Worm (Caenorhabditis elegans) whole organism, late embryonic: ENCODE results near the gene T04F8.3.

ENCODE experiments used
- C08G9.2 ChIP-seq: sonication (generic microtip); optimal IDR thresholded peaks from 2 replicates; lab custom pipeline; 2016; ENCODE audit warnings: mild to moderate bottlenecking, missing genetic modification characterization, moderate library complexity, missing compliant biosample characterization
- T23F11.4 ChIP-seq: fragments of 200-800 bp; sonication (Bioruptor generic); optimal IDR thresholded peaks from 2 replicates; lab custom pipeline; 2018; ENCODE audit warnings: mild to moderate bottlenecking, missing genetic modification characterization, missing compliant biosample characterization
- ahr-1 ChIP-seq: sonication (generic microtip); optimal IDR thresholded peaks from 2 replicates; lab custom pipeline; 2016; ENCODE audit warnings: missing genetic modification characterization, missing compliant biosample characterization
- ama-1 ChIP-seq: fragments of 150-350 bp; optimal IDR thresholded peaks from 2 replicates; lab custom pipeline; 2014
- ceh-18 ChIP-seq: sonication (generic microtip); optimal IDR thresholded peaks from 2 replicates; lab custom pipeline; 2016; ENCODE audit warnings: missing genetic modification characterization, missing compliant biosample characterization
- ceh-19 ChIP-seq: fragments of 200-800 bp; sonication (Bioruptor generic); optimal IDR thresholded peaks from 2 replicates; lab custom pipeline; 2018; ENCODE audit warnings: mild to moderate bottlenecking, missing genetic modification characterization, missing compliant biosample characterization
- ceh-2 ChIP-seq: sonication (generic microtip); optimal IDR thresholded peaks from 2 replicates; lab custom pipeline; 2016; ENCODE audit warnings: missing genotype, missing genetic modification characterization, missing compliant biosample characterization
- ceh-24 ChIP-seq: sonication (generic microtip); optimal IDR thresholded peaks from 2 replicates; lab custom pipeline; 2016; ENCODE audit warnings: mild to moderate bottlenecking, missing genetic modification characterization, missing compliant biosample characterization
- ceh-34 ChIP-seq: sonication (generic microtip); optimal IDR thresholded peaks from 2 replicates; lab custom pipeline; 2016; ENCODE audit warnings: mild to moderate bottlenecking, missing genetic modification characterization, missing compliant biosample characterization
- ceh-48 ChIP-seq: sonication (generic microtip); optimal IDR thresholded peaks from 2 replicates; lab custom pipeline; 2016; ENCODE audit warnings: missing genetic modification characterization, inconsistent platforms, missing compliant biosample characterization
- ceh-6 ChIP-seq: fragments of 200-800 bp; sonication (Bioruptor generic); optimal IDR thresholded peaks from 2 replicates; lab custom pipeline; 2018; ENCODE audit warnings: mild to moderate bottlenecking, missing genetic modification characterization, missing compliant biosample characterization
- dmd-4 ChIP-seq: sonication (generic microtip); optimal IDR thresholded peaks from 2 replicates; lab custom pipeline; 2016; ENCODE audit warnings: borderline replicate concordance, missing genetic modification characterization, missing compliant biosample characterization
- elt-2 ChIP-seq: sonication (generic microtip); optimal IDR thresholded peaks from 2 replicates; lab custom pipeline; 2016; ENCODE audit warnings: missing genetic modification reagents, missing genetic modification characterization, missing compliant biosample characterization
- eyg-1 ChIP-seq: sonication (generic microtip); optimal IDR thresholded peaks from 2 replicates; lab custom pipeline; 2016; ENCODE audit warnings: missing genotype, missing genetic modification characterization, missing compliant biosample characterization
- fax-1 ChIP-seq: sonication (generic microtip); optimal IDR thresholded peaks from 2 replicates; lab custom pipeline; 2016; ENCODE audit warnings: missing genotype, missing genetic modification characterization, missing compliant biosample characterization
- fkh-10 ChIP-seq: fragments of 150-350 bp; optimal IDR thresholded peaks from 2 replicates; lab custom pipeline; 2014; ENCODE audit warnings: missing biosample characterization, missing genetic modification reagents, missing genetic modification characterization
- gmeb-2 ChIP-seq: sonication (generic microtip); optimal IDR thresholded peaks from 2 replicates; lab custom pipeline; 2016; ENCODE audit warnings: missing genetic modification characterization, inconsistent platforms, missing compliant biosample characterization
- hlh-15 ChIP-seq: sonication (generic microtip); optimal IDR thresholded peaks from 2 replicates; lab custom pipeline; 2016; ENCODE audit warnings: missing genetic modification characterization, missing compliant biosample characterization
- hlh-30 ChIP-seq: sonication (generic microtip); optimal IDR thresholded peaks from 2 replicates; lab custom pipeline; 2017; ENCODE audit warnings: antibody characterized with exemption, missing genetic modification characterization, missing compliant biosample characterization; ENCODE audit not compliant: insufficient read depth
- hlh-6 ChIP-seq: sonication (generic microtip); optimal IDR thresholded peaks from 2 replicates; lab custom pipeline; 2016; ENCODE audit warnings: missing genotype, missing genetic modification characterization, missing compliant biosample characterization
- hlh-8 ChIP-seq: sonication (generic microtip); optimal IDR thresholded peaks from 2 replicates; lab custom pipeline; 2016; ENCODE audit warnings: missing genotype, missing genetic modification characterization, missing compliant biosample characterization
- madf-2 ChIP-seq: sonication (generic microtip); optimal IDR thresholded peaks from 2 replicates; lab custom pipeline; 2017; ENCODE audit warnings: missing genetic modification characterization, missing compliant biosample characterization
- nfya-1 ChIP-seq: sonication (generic microtip); optimal IDR thresholded peaks from 2 replicates; lab custom pipeline; 2017; ENCODE audit warnings: missing genetic modification characterization, mild to moderate bottlenecking, missing compliant biosample characterization, antibody characterized with exemption, moderate library complexity
- nhr-11 ChIP-seq: fragments of 150-350 bp; optimal IDR thresholded peaks from 2 replicates; lab custom pipeline; 2014; ENCODE audit warnings: missing biosample characterization, missing genetic modification characterization
- pat-9 ChIP-seq: fragments of 200-800 bp; sonication (Bioruptor generic); optimal IDR thresholded peaks from 2 replicates; lab custom pipeline; 2018; ENCODE audit warnings: mild to moderate bottlenecking, missing genetic modification characterization, moderate library complexity, missing compliant biosample characterization
- pax-1 ChIP-seq: fragments of 150-350 bp; optimal IDR thresholded peaks from 2 replicates; lab custom pipeline; 2014; ENCODE audit warnings: missing biosample characterization, missing genetic modification characterization
- pros-1 ChIP-seq: fragments of 150-350 bp; optimal IDR thresholded peaks from 2 replicates; lab custom pipeline; 2014; ENCODE audit warnings: missing biosample characterization, missing genetic modification reagents, missing genetic modification characterization
- ref-2 ChIP-seq: sonication (generic microtip); optimal IDR thresholded peaks from 2 replicates; lab custom pipeline; 2016; ENCODE audit warnings: missing genetic modification characterization, missing compliant biosample characterization
- sox-2 ChIP-seq: fragments of 200-800 bp; sonication (Bioruptor generic); IDR thresholded peaks from 2 replicates; pipeline ENCODE4 v1.3.6; 2022; ENCODE audit warnings: missing genetic modification reagents, missing genetic modification characterization, missing compliant biosample characterization
- sox-4 ChIP-seq: sonication (generic microtip); optimal IDR thresholded peaks from 2 replicates; lab custom pipeline; 2017; ENCODE audit warnings: mild to moderate bottlenecking, missing genetic modification characterization, inconsistent platforms, missing compliant biosample characterization
- tbx-2 ChIP-seq: sonication (generic microtip); optimal IDR thresholded peaks from 2 replicates; lab custom pipeline; 2016; ENCODE audit warnings: missing genetic modification characterization, missing compliant biosample characterization
- unc-3 ChIP-seq, 2 experiments: fragments of 200-800 bp in 1 of 2; sonication (Bioruptor generic) in 1 of 2; sonication (generic microtip) in 1 of 2; conservative IDR thresholded peaks in 1 of 2; optimal IDR thresholded peaks in 1 of 2; 2 replicates each; pipeline versions ENCODE4 v1.3.6 to Lab custom; 2016 to 2022; ENCODE audit warnings: missing compliant biosample characterization in 2 of 2, missing genetic modification characterization in 2 of 2, missing genetic modification reagents in 1 of 2
- unc-42 ChIP-seq: sonication (generic microtip); optimal IDR thresholded peaks from 2 replicates; lab custom pipeline; 2016; ENCODE audit warnings: missing genotype, missing genetic modification characterization, missing compliant biosample characterization
- ztf-16 ChIP-seq: sonication (generic microtip); optimal IDR thresholded peaks from 2 replicates; lab custom pipeline; 2017; ENCODE audit warnings: missing genetic modification characterization, missing compliant biosample characterization

The T04F8.3 gene

DNA sequence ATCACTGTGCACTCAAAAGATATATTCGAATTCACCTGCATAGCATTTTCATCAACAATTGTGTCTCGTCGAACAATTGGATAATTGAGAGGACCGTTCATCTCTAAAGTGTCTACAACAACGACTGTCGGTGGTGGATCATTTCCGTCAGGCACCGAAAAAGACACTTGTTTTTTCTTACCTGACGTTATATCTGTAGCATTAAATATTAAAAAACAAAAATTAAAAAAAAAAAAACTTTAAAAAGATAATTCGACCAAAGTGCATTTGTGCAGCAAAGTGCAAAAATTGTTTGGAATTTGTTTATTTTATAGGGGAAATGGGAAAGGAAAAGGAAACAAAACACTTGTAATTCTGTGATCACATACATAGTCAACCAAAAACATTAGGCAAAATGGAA, 31.4 kb upstream of the T04F8.3 start, which contains the start of gene twk-44:
Gene twk-44, minus strand, starts transcription at position 101 of the 400 bp plus-strand sequence.
- TF ChIP-seq ahr-1 (no peak), ceh-19 (GFP tag; lab: Kevin White, UChicago) (no peak), eyg-1 (tag; lab: Kevin White, UChicago) (no peak), hlh-30 (tag; lab: Kevin White, UChicago) (no peak), fax-1 (tag; lab: Kevin White, UChicago) (no peak), hlh-15 (tag; lab: Kevin White, UChicago) (no peak), pat-9 (no peak), ceh-6 (no peak), pax-1 (no peak), C08G9.2 (tag; lab: Kevin White, UChicago) (no peak), sox-4 (tag; lab: Kevin White, UChicago) (no peak), sox-2 (GFP tag; lab: Robert Waterston, UW) (no peak), ref-2 (tag; lab: Kevin White, UChicago) (no peak)
- TF ChIP-seq, all 69 proteins: peak for 0

DNA sequence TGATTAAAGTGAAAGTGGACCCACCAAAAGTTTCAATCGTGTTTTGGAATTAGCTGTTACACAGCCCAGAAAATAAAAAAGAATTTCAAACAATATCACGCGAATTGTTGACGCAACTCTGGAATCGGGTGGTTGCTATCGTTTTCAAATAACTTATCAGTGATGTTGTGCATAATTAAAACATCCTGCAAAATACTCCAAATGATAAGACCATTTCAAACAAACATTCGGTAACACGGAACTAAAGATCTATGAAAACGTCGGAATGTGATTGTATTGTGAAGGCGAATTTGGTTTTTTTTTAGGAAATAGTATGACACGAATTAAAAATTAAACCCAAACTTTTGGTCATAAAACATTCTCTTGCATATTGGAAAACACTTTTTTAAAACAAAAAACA, 29.9 kb upstream of the T04F8.3 start, which contains the start of gene spp-30:
Gene spp-30, minus strand, starts transcription at position 101 of the 400 bp plus-strand sequence.
- TF ChIP-seq pat-9 (no peak), pros-1 (tag; lab: Kevin White, UChicago) (no peak), T23F11.4 (GFP tag; lab: Kevin White, UChicago) (no peak), ztf-16 (no peak), nfya-1 (tag; lab: Kevin White, UChicago) (no peak), hlh-8 (tag; lab: Kevin White, UChicago) (no peak), elt-2 (peak; percentile 53), gmeb-2 (no peak), ceh-6 (no peak)

DNA sequence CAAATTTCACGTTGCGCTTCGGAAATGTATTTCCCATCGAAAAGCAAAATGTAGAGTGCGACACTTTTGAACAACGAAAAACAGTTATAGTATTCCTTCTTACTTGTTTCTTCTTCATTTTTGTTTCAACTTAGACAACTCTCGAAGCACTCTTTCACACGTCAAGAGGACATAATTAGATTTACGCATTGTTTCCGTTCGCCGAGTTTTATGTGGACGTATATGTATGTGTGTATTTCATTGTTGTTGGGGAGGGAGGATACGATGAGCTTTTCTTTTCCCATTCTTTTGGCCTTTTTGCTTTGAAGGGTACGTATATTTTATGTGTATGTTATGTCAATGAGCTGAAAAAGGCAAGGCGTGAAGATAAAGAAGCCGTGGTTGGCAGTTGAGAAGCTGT, 27.9 kb upstream of the T04F8.3 start:
- TF ChIP-seq unc-3 (GFP tag; conservative IDR thresholded peaks at IDR 0.05; lab: Robert Waterston, UW) (no peak), unc-3 (tag; optimal IDR thresholded peaks at IDR 0.05; lab: Kevin White, UChicago) (no peak), tbx-2 (tag; lab: Kevin White, UChicago) (no peak), eyg-1 (tag; lab: Kevin White, UChicago) (no peak), sox-4 (tag; lab: Kevin White, UChicago) (no peak), unc-42 (tag; lab: Kevin White, UChicago) (peak; percentile 79), ceh-34 (peak; percentile 54)
- TF ChIP-seq, all 69 proteins: peak for 2

DNA sequence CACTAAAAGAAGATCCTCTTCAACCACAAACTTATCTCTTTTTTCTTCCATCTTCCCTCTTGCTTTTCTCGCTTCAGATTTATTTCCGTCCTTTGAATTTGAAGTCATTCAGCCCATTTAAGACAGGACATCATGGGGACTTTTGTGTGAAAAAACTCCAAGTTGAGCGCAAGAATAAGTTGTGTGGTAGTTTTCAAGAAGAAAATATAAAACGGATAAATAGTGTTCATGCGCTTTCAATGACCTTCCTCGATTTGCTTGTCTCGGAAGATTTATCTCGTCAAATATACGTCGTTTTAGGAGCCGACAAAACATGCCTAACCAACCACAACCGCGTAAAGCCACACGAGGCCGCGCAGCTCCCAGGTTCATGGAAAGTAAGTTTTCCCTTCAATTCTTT, 26.3 kb upstream of the T04F8.3 start, which contains the start of gene sto-6:
Gene sto-6, plus strand, starts transcription at position 301 of the 400 bp plus-strand sequence.
- TF ChIP-seq ztf-16 (no peak), hlh-15 (tag; lab: Kevin White, UChicago) (no peak), ama-1 (lab: Kevin White, UChicago) (no peak), madf-2 (tag; lab: Kevin White, UChicago) (no peak), ceh-24 (no peak), ceh-48 (tag; lab: Kevin White, UChicago) (no peak), hlh-6 (tag; lab: Kevin White, UChicago) (no peak), nhr-11 (tag; lab: Kevin White, UChicago) (no peak), dmd-4 (tag; lab: Kevin White, UChicago) (no peak), ceh-2 (tag; lab: Kevin White, UChicago) (no peak), fkh-10 (GFP tag; lab: Kevin White, UChicago) (no peak)

DNA sequence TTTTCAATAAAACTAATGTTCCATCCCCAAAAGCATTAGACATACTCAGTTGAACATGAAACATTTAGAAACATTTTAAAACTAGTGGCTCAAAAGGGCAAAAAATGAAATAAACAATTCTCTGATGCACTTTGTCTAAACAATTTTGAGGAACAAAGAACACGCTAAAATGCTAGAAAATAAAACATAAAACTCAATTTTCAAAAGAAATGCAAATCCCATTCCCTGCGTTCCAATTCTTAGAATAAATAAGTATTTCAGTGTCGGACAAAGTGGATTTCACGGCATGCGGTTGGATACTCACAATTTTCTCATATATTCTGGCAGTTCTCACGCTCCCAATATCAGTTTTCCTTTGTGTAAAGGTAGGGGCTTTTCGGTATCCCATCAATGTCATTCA, 25.2 kb upstream of the T04F8.3 start:
- TF ChIP-seq ceh-18 (tag; lab: Kevin White, UChicago) (no peak), ceh-6 (no peak)
